Worm (Caenorhabditis elegans): ENCODE data around the gene arc-1.
A peak's percentile ranks its signal among the peaks of the same experiment; 100 is the strongest.

arc-1 gene

DNA sequence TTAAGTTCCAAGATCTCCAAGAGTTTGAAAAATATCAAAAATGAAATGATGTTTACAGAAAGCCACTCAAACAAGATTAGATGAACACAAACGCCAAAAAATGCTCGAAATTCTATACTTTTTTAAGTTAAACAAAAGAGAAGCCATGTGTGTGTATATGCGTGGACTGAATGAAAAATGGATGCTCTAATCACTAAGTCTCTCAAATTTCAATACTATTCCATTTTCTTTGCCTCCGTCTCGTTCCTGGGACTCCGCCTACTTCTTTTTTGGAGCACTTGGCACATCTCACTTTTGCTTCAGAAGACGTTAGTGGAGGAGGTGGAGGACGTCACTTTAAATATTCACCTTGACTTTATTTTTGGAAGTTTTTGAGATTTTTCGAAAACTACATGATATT, 5.1 kb downstream of the arc-1 start (continued):
- TF ChIP-seq R02D3.7 (tag; optimal IDR thresholded peaks at IDR 0.05), result no peak
- TF ChIP-seq daf-19 (GFP tag; conservative IDR thresholded peaks at IDR 0.05), result no peak

- TF ChIP-seq hlh-30 (tag; optimal IDR thresholded peaks at IDR 0.05; ENCODE audit: insufficient read depth) (no peak), set-16 (GFP tag; IDR thresholded peaks at IDR 0.05) (no peak), lin-15B (tag; optimal IDR thresholded peaks at IDR 0.05) (no peak), ztf-7 (tag; optimal IDR thresholded peaks at IDR 0.05) (no peak), snpc-1.2 (GFP tag; IDR thresholded peaks at IDR 0.05) (no peak), zip-11 (GFP tag; IDR thresholded peaks at IDR 0.05) (no peak), madf-5 (GFP tag; IDR thresholded peaks at IDR 0.05) (no peak), ZK337.2 (GFP tag; IDR thresholded peaks at IDR 0.05) (no peak), nhr-111 (GFP tag; optimal IDR thresholded peaks at IDR 0.05) (no peak), ceh-20 (GFP tag; IDR thresholded peaks at IDR 0.05) (no peak), dpl-1 (GFP tag; optimal IDR thresholded peaks at IDR 0.05) (no peak), mdt-29 (GFP tag; IDR thresholded peaks at IDR 0.05) (no peak), spr-1 (tag; optimal IDR thresholded peaks at IDR 0.05) (no peak), R02D3.7 (tag; optimal IDR thresholded peaks at IDR 0.05) (no peak), hmg-1.1 (GFP tag; IDR thresholded peaks at IDR 0.05) (no peak), ceh-32 (tag; optimal IDR thresholded peaks at IDR 0.05; ENCODE audit: poor library complexity) (no peak), snpc-4 (tag; optimal IDR thresholded peaks at IDR 0.05) (no peak), Y75B8A.6 (GFP tag; IDR thresholded peaks at IDR 0.05) (no peak)
Observed at ce11 chrII:9680493-9680892, 5.7 kb downstream of the arc-1 start, which contains the start of gene ZK1320.13. Gene ZK1320.13, plus strand, starts transcription at chrII:9680793.

DNA sequence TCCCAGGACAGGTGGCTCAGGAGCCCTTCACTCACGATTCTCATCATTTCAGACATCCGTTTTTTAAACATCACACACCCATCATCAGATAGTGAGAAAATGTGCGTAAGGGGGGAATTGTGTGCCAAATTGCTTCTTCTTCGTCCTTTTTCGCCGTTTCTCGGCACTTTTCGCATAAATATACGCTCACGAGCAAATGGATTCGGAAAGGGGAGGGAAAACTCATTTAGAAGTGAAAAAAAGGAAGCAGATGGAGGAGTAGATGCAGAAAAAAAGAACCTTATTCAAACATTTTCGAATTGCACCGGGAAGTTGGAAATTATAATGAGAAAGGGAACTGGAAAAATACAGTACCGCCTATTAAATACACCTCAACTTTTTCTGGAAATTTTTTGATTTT, 7.3 kb downstream of the arc-1 start:
- TF ChIP-seq ctbp-1 (GFP tag; IDR thresholded peaks at IDR 0.05), result no peak
- peak; percentile 18 for TF ChIP-seq fkh-10 (GFP tag; optimal IDR thresholded peaks at IDR 0.05)
- no peak for TF ChIP-seq pqm-1 (tag; optimal IDR thresholded peaks at IDR 0.05)

DNA sequence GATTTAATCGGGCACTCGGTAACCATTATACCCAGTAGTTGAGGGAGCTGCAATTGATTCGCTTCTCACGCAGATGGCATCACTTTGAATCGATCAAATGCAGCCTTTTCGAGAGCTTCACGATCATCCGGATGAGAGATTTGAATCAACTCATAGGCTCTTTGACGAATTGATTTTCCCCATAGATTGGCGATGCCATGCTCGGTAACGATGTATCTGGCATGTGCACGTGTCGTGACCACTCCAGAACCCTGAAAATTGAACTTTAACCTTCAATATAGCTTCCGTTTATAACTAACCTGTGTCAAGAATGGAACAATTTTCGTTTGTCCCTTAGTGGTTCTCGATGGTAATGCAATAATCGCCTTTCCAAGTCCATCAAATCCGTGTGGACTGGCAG, 9.4 kb downstream of the arc-1 start:
- TF ChIP-seq daf-8 (GFP tag; IDR thresholded peaks at IDR 0.05) (no peak), Y75B8A.6 (GFP tag; IDR thresholded peaks at IDR 0.05) (no peak), unc-62 (GFP tag; optimal IDR thresholded peaks at IDR 0.05 in 1 of 2) (peak in 1 of 2 experiments; percentile 52), unc-62 (tag; optimal IDR thresholded peaks at IDR 0.05) (no peak), T26A8.4 (GFP tag; IDR thresholded peaks at IDR 0.05) (0 out of 2 replicates have a peak, but pooled peaks have one; percentile 24), nhr-77 (tag; optimal IDR thresholded peaks at IDR 0.05) (no peak), nhr-76 (tag; optimal IDR thresholded peaks at IDR 0.05) (no peak), duxl-1 (tag; optimal IDR thresholded peaks at IDR 0.05; ENCODE audit: poor library complexity) (no peak), F10B5.3 (tag; optimal IDR thresholded peaks at IDR 0.05) (no peak), F26F4.8 (GFP tag; conservative IDR thresholded peaks at IDR 0.05) (no peak)

DNA sequence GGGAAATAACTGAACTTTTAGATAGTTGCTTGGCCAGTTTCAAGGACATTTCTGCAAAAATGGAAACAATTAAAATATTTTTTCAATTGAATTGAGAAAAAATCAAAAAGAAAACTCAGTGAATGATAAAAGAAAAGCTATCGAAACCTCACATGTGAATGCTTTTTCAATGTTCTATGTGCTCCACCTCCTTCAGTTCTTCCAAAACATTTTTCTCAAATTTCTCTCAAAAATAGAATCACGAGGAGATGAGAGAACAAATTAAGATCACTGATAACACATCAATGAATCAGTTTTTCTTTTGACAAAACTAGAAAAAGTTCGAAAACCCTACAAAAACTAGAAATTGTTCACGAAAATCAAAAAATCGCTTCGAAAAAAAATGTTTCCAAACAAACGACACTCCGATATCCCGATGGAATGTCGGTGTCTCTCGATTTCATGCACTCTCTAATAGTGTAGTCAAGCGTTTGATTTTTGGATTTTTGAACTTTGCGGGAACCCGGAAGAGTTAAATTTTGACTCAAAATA, 11.9 kb downstream of the arc-1 start, which contains the start of gene ZK1320.9:
Gene ZK1320.9, minus strand, starts transcription at position 51 of the 531 bp plus-strand sequence.
- TF ChIP-seq dpl-1 (GFP tag; optimal IDR thresholded peaks at IDR 0.05) (peak; percentile 23), zfp-3 (GFP tag; conservative IDR thresholded peaks at IDR 0.05) (no peak), nhr-28 (tag; optimal IDR thresholded peaks at IDR 0.05) (peak; percentile 84), daf-16 (GFP tag; optimal IDR thresholded peaks at IDR 0.05) (no peak), daf-16 (tag; optimal IDR thresholded peaks at IDR 0.05) (peak; percentile 54), mep-1 (tag; optimal IDR thresholded peaks at IDR 0.05) (peak; percentile 46), Y48G9A.11 (GFP tag; IDR thresholded peaks at IDR 0.05) (peak; percentile 52; the same call in 1 of the 2 replicates), cey-2 (tag; optimal IDR thresholded peaks at IDR 0.05; ENCODE audit: borderline replicate concordance, insufficient read depth) (no peak), spr-3 (GFP tag; optimal IDR thresholded peaks at IDR 0.05) (no peak), lsy-2 (tag; optimal IDR thresholded peaks at IDR 0.05) (peak in 1 of 2 experiments; percentile 1), nhr-76 (tag; optimal IDR thresholded peaks at IDR 0.05) (peak; percentile 76), dve-1 (tag; optimal IDR thresholded peaks at IDR 0.05; ENCODE audit: insufficient read depth) (peak; percentile 32), mxl-2 (GFP tag; conservative IDR thresholded peaks at IDR 0.05) (no peak), sdz-12 (GFP tag; optimal IDR thresholded peaks at IDR 0.05) (no peak), nhr-41 (GFP tag; IDR thresholded peaks at IDR 0.05) (no peak), ceh-28 (tag; optimal IDR thresholded peaks at IDR 0.05) (no peak), madf-5 (GFP tag; IDR thresholded peaks at IDR 0.05) (no peak), nhr-6 (tag; optimal IDR thresholded peaks at IDR 0.05) (no peak)

Measured in whole organism, L4 larva.